Worm (Caenorhabditis elegans): ENCODE measurements around the gene nstp-2.
A peak's percentile ranks its signal among the peaks of the same experiment; 100 is the strongest.

nstp-2 gene

ce11 chrIV:6634789-6635188 lies 28.8 kb upstream of the nstp-2 start, which contains the start of gene metl-13:
TSS of gene metl-13 (plus strand) at chrIV:6635089.
- TF ChIP-seq flt-1 (GFP tag; IDR thresholded peaks at IDR 0.05) (no peak), klf-2 (GFP tag; conservative IDR thresholded peaks at IDR 0.05) (no peak), ref-1 (GFP tag; conservative IDR thresholded peaks at IDR 0.05) (no peak), ztf-23 (GFP tag; IDR thresholded peaks at IDR 0.05) (no peak), cog-1 (tag; optimal IDR thresholded peaks at IDR 0.05) (no peak), tab-1 (GFP tag; IDR thresholded peaks at IDR 0.05) (no peak), ztf-29 (GFP tag; IDR thresholded peaks at IDR 0.05) (no peak), med-1 (GFP tag; optimal IDR thresholded peaks at IDR 0.05; ENCODE audit: insufficient read depth) (no peak), T22C8.4 (GFP tag; IDR thresholded peaks at IDR 0.05) (no peak)

- TF ChIP-seq T22C8.4 (GFP tag; IDR thresholded peaks at IDR 0.05) = 0 out of 2 replicates have a peak, but pooled peaks have one; percentile 27
- no peak for TF ChIP-seq ztf-23 (GFP tag; IDR thresholded peaks at IDR 0.05)
- TF ChIP-seq ztf-29 (GFP tag; IDR thresholded peaks at IDR 0.05) = no peak
- peak; percentile 9 for TF ChIP-seq cog-1 (tag; optimal IDR thresholded peaks at IDR 0.05)
- no peak for TF ChIP-seq med-1 (GFP tag; optimal IDR thresholded peaks at IDR 0.05; ENCODE audit: insufficient read depth)
- no peak; the same call in 1 of the 2 replicates for TF ChIP-seq flt-1 (GFP tag; IDR thresholded peaks at IDR 0.05)
- no peak for TF ChIP-seq tab-1 (GFP tag; IDR thresholded peaks at IDR 0.05)
- no peak for TF ChIP-seq klf-2 (GFP tag; conservative IDR thresholded peaks at IDR 0.05)
Measured at ce11 chrIV:6631704-6632272, 25.8 kb upstream of the nstp-2 start, which contains the start of the genes cest-5.1 and C01B10.9. TSS of gene cest-5.1 (minus strand) at chrIV:6631754. TSS of gene C01B10.9 (plus strand) at chrIV:6632222.

DNA sequence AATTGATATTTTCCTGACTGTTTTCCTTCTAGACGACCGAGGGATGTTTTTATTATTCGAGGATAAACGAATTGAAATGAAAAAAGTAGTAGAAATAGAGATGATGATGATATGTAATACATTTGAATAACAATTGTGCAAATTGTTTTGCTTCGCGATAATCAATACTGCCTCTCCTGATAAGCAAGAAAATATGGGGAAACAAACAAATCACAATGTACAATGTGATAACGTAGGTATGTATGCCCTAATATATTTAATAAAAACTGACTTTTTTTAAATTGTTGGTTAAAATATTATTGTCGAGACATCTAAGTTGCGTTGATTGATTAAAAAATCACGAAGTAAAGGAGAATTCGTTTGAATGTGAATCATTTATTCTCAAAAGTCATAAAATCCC lies 21.8 kb upstream of the nstp-2 start, which contains the start of gene cest-5.2:
Gene cest-5.2, minus strand, starts transcription at position 128 of the 400 bp plus-strand sequence.
- TF ChIP-seq ztf-29 (GFP tag; IDR thresholded peaks at IDR 0.05) = no peak
- TF ChIP-seq med-1 (GFP tag; optimal IDR thresholded peaks at IDR 0.05; ENCODE audit: insufficient read depth) = no peak
- no peak for TF ChIP-seq T22C8.4 (GFP tag; IDR thresholded peaks at IDR 0.05)
- TF ChIP-seq ref-1 (GFP tag; conservative IDR thresholded peaks at IDR 0.05) = no peak
- no peak for TF ChIP-seq flt-1 (GFP tag; IDR thresholded peaks at IDR 0.05)
- TF ChIP-seq ztf-23 (GFP tag; IDR thresholded peaks at IDR 0.05) = no peak
- TF ChIP-seq tab-1 (GFP tag; IDR thresholded peaks at IDR 0.05) = no peak
- TF ChIP-seq klf-2 (GFP tag; conservative IDR thresholded peaks at IDR 0.05) = no peak
- no peak for TF ChIP-seq cog-1 (tag; optimal IDR thresholded peaks at IDR 0.05)

DNA sequence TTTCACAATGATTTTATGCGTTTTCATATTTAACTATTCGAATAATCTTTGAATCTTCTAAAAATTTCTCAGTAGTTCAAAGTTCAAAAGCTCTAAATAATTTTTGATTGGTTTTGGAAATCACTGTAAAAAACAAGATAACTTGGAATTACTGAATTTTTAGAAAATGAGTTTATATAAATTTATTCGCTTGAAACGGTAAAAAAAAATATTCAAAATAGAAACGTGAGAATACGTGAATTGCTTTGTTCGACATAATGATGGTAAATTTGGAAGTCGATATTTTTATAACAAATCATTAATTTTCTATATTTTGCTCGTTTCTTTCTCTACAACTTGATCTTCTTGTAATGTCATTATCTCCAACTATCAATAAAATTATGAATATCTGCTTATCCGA lies 17.4 kb upstream of the nstp-2 start, which contains the start of gene C01B10.44:
Gene C01B10.44, plus strand, starts transcription at position 301 of the 400 bp plus-strand sequence.
- no peak for TF ChIP-seq ztf-29 (GFP tag; IDR thresholded peaks at IDR 0.05)
- no peak for TF ChIP-seq ztf-23 (GFP tag; IDR thresholded peaks at IDR 0.05)
- TF ChIP-seq cog-1 (tag; optimal IDR thresholded peaks at IDR 0.05) = no peak
- no peak for TF ChIP-seq tab-1 (GFP tag; IDR thresholded peaks at IDR 0.05)
- no peak for TF ChIP-seq klf-2 (GFP tag; conservative IDR thresholded peaks at IDR 0.05)
- no peak for TF ChIP-seq flt-1 (GFP tag; IDR thresholded peaks at IDR 0.05)
- TF ChIP-seq med-1 (GFP tag; optimal IDR thresholded peaks at IDR 0.05; ENCODE audit: insufficient read depth) = no peak
- no peak for TF ChIP-seq ref-1 (GFP tag; conservative IDR thresholded peaks at IDR 0.05)
- no peak for TF ChIP-seq T22C8.4 (GFP tag; IDR thresholded peaks at IDR 0.05)

ce11 chrIV:6622142-6622541 lies 16.2 kb upstream of the nstp-2 start:
- no peak for TF ChIP-seq ztf-23 (GFP tag; IDR thresholded peaks at IDR 0.05)
- TF ChIP-seq tab-1 (GFP tag; IDR thresholded peaks at IDR 0.05) = no peak
- no peak for TF ChIP-seq ztf-29 (GFP tag; IDR thresholded peaks at IDR 0.05)
- TF ChIP-seq ref-1 (GFP tag; conservative IDR thresholded peaks at IDR 0.05) = no peak
- no peak for TF ChIP-seq cog-1 (tag; optimal IDR thresholded peaks at IDR 0.05)
- TF ChIP-seq klf-2 (GFP tag; conservative IDR thresholded peaks at IDR 0.05) = no peak
- no peak for TF ChIP-seq med-1 (GFP tag; optimal IDR thresholded peaks at IDR 0.05; ENCODE audit: insufficient read depth)
- no peak for TF ChIP-seq flt-1 (GFP tag; IDR thresholded peaks at IDR 0.05)
- no peak for TF ChIP-seq T22C8.4 (GFP tag; IDR thresholded peaks at IDR 0.05)

DNA sequence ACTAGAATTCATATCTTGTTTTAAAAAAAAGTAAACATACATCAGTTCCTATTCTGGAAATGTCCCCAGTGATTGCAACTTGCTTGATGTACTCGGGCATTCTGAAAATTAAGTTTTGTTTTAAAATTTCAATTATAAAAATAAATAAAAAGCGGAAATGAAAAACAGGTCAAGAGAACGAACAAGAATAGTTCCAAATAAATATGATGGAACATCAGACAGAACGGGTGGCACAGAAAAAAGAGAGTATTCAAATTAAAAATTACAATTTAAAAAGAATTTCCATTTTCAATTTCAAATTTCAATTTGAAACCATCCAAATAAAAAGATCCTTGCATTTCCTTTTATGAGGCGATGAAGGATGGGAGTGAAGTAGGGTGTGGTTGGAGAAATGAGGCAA lies 15.3 kb upstream of the nstp-2 start, which contains the start of gene C01B10.3:
Gene C01B10.3, minus strand, starts transcription at position 101 of the 400 bp plus-strand sequence.
- TF ChIP-seq T22C8.4 (GFP tag; IDR thresholded peaks at IDR 0.05) (no peak), klf-2 (GFP tag; conservative IDR thresholded peaks at IDR 0.05) (no peak), flt-1 (GFP tag; IDR thresholded peaks at IDR 0.05) (no peak)

DNA sequence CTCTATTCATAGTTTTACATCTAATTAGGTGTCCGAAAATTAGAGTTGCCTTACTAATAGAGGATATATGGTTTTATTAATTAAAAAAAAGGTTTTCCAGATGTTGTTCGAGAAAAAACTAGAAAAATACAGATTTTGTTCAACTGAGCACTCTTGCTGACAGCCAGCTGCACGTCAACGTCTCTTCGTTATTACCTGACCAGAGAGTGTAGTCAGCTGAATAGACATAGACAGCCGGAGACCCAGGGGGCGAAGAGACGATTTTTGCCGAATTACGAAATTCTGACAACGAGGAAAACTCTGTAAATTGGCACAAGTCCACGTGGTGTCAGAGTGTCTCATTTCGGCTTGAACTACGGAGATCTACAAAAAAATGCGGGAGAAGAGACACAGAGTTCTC lies 12.6 kb upstream of the nstp-2 start:
- TF ChIP-seq tab-1 (GFP tag; IDR thresholded peaks at IDR 0.05) = no peak
- TF ChIP-seq med-1 (GFP tag; optimal IDR thresholded peaks at IDR 0.05; ENCODE audit: insufficient read depth) = no peak
- TF ChIP-seq T22C8.4 (GFP tag; IDR thresholded peaks at IDR 0.05) = no peak
- TF ChIP-seq ref-1 (GFP tag; conservative IDR thresholded peaks at IDR 0.05) = no peak
- TF ChIP-seq cog-1 (tag; optimal IDR thresholded peaks at IDR 0.05) = no peak
- no peak for TF ChIP-seq flt-1 (GFP tag; IDR thresholded peaks at IDR 0.05)
- TF ChIP-seq ztf-29 (GFP tag; IDR thresholded peaks at IDR 0.05) = no peak
- no peak for TF ChIP-seq ztf-23 (GFP tag; IDR thresholded peaks at IDR 0.05)
- TF ChIP-seq klf-2 (GFP tag; conservative IDR thresholded peaks at IDR 0.05) = no peak

- TF ChIP-seq klf-2 (GFP tag; conservative IDR thresholded peaks at IDR 0.05) (no peak), flt-1 (GFP tag; IDR thresholded peaks at IDR 0.05) (no peak), med-1 (GFP tag; optimal IDR thresholded peaks at IDR 0.05; ENCODE audit: insufficient read depth) (no peak), ztf-29 (GFP tag; IDR thresholded peaks at IDR 0.05) (no peak), ref-1 (GFP tag; conservative IDR thresholded peaks at IDR 0.05) (no peak), T22C8.4 (GFP tag; IDR thresholded peaks at IDR 0.05) (no peak), cog-1 (tag; optimal IDR thresholded peaks at IDR 0.05) (no peak), tab-1 (GFP tag; IDR thresholded peaks at IDR 0.05) (no peak), ztf-23 (GFP tag; IDR thresholded peaks at IDR 0.05) (no peak)
Measured at ce11 chrIV:6613296-6613695, 7.3 kb upstream of the nstp-2 start, which contains the start of gene drh-1. TSS of gene drh-1 (minus strand) at chrIV:6613353.

DNA sequence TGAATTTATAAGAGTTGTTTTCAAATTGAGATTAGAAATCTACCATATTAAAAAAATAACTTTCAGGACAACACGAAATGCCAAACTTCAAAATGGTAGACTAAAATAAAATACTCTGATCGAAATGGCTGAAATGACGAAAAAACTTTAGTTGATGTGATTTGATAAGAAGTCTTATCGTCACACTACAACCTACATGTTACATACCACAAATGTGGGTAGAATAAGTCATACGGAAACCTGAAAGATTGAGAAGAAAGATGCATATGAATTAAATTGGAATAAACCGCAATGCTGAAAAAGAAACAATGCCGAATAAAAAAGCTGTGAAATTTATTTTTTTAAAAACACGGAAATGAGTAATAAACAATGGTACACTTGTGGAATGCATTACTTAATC lies 1.1 kb upstream of the nstp-2 start:
- TF ChIP-seq ref-1 (GFP tag; conservative IDR thresholded peaks at IDR 0.05) (no peak), med-1 (GFP tag; optimal IDR thresholded peaks at IDR 0.05; ENCODE audit: insufficient read depth) (no peak), T22C8.4 (GFP tag; IDR thresholded peaks at IDR 0.05) (no peak), tab-1 (GFP tag; IDR thresholded peaks at IDR 0.05) (no peak), flt-1 (GFP tag; IDR thresholded peaks at IDR 0.05) (no peak), ztf-23 (GFP tag; IDR thresholded peaks at IDR 0.05) (no peak), cog-1 (tag; optimal IDR thresholded peaks at IDR 0.05) (no peak), ztf-29 (GFP tag; IDR thresholded peaks at IDR 0.05) (no peak), klf-2 (GFP tag; conservative IDR thresholded peaks at IDR 0.05) (no peak)
